Fruit fly (Drosophila melanogaster) whole organism, embryonic: ENCODE data around the gene Crz.

Experiments used
- ATbp ChIP-seq: fragments of 200-800 bp; sonication (Bioruptor generic); optimal IDR thresholded peaks from 2 replicates; lab custom pipeline; 2017; ENCODE audit warnings: missing biosample characterization, mild to moderate bottlenecking, missing genetic modification characterization, missing genetic modification reagents
- Asciz ChIP-seq: fragments of 200-800 bp; sonication (Bioruptor generic); optimal IDR thresholded peaks from 2 replicates; lab custom pipeline; 2017; ENCODE audit warnings: missing biosample characterization, mild to moderate bottlenecking, missing genetic modification characterization, missing genetic modification reagents
- BEAF-32 ChIP-seq: fragments of 200-800 bp; sonication (Bioruptor generic); optimal IDR thresholded peaks from 3 replicates; lab custom pipeline; 2017; ENCODE audit warnings: missing biosample characterization, missing genetic modification characterization, mild to moderate bottlenecking, moderate library complexity, missing genetic modification reagents
- CG10321 ChIP-seq: fragments of 200-800 bp; sonication (Bioruptor generic); IDR thresholded peaks from 2 replicates; pipeline ENCODE4 v1.3.6; 2022; ENCODE audit warnings: missing biosample characterization, missing genetic modification characterization
- CG12391 ChIP-seq: fragments of 200-800 bp; sonication (Bioruptor generic); optimal IDR thresholded peaks from 3 replicates; lab custom pipeline; 2018; ENCODE audit warnings: missing biosample characterization, mild to moderate bottlenecking, missing genetic modification characterization, moderate library complexity
- CG16815 ChIP-seq: fragments of 200-800 bp; sonication (Bioruptor generic); optimal IDR thresholded peaks from 3 replicates; lab custom pipeline; 2017; ENCODE audit warnings: missing biosample characterization, mild to moderate bottlenecking, missing genetic modification characterization
- CG17568 ChIP-seq: fragments of 200-800 bp; sonication (Bioruptor generic); optimal IDR thresholded peaks from 2 replicates; lab custom pipeline; 2018; ENCODE audit warnings: missing biosample characterization, mild to moderate bottlenecking, missing genetic modification characterization, moderate library complexity
- CG17612 ChIP-seq: fragments of 200-800 bp; sonication (Bioruptor generic); IDR thresholded peaks from 2 replicates; pipeline ENCODE4 v1.3.6; 2022; ENCODE audit warnings: missing biosample characterization, missing genetic modification characterization
- CG17912 ChIP-seq: fragments of 200-800 bp; sonication (Bioruptor generic); optimal IDR thresholded peaks from 2 replicates; lab custom pipeline; 2018; ENCODE audit warnings: missing biosample characterization, mild to moderate bottlenecking, missing genetic modification characterization
- CG18262 ChIP-seq: fragments of 200-800 bp; optimal IDR thresholded peaks from 3 replicates; lab custom pipeline; 2019; ENCODE audit warnings: missing biosample characterization, mild to moderate bottlenecking, missing genetic modification characterization, moderate library complexity
- CG2202 ChIP-seq: fragments of 200-800 bp; sonication (Bioruptor generic); optimal IDR thresholded peaks from 2 replicates; lab custom pipeline; 2018; ENCODE audit warnings: missing biosample characterization, mild to moderate bottlenecking, missing genetic modification characterization
- CG2678 ChIP-seq: fragments of 200-800 bp; sonication (Bioruptor generic); optimal IDR thresholded peaks from 3 replicates; lab custom pipeline; 2019; ENCODE audit warnings: missing biosample characterization, mild to moderate bottlenecking, missing genetic modification characterization, moderate library complexity
- CG2889 ChIP-seq: fragments of 200-800 bp; sonication (Bioruptor generic); IDR thresholded peaks from 3 replicates; pipeline ENCODE4 v1.3.6; 2022; ENCODE audit warnings: missing biosample characterization, missing genetic modification characterization
- CG3847 ChIP-seq: fragments of 200-800 bp; sonication (Bioruptor generic); IDR thresholded peaks from 2 replicates; pipeline ENCODE4 v1.3.6; 2022; ENCODE audit warnings: missing biosample characterization, missing genetic modification characterization
- CG3995 ChIP-seq: fragments of 200-800 bp; sonication (Bioruptor generic); optimal IDR thresholded peaks from 3 replicates; lab custom pipeline; 2016; ENCODE audit warnings: missing biosample characterization, missing genetic modification characterization
- CG6791 ChIP-seq: fragments of 200-800 bp; sonication (Bioruptor generic); IDR thresholded peaks from 3 replicates; pipeline ENCODE4 v1.3.6; 2022; ENCODE audit warnings: missing biosample characterization, missing genetic modification characterization; ENCODE audit not compliant: partially characterized antibody
- CG7556 ChIP-seq: fragments of 200-800 bp; sonication (Bioruptor generic); optimal IDR thresholded peaks from 2 replicates; lab custom pipeline; 2017; ENCODE audit warnings: missing biosample characterization, mild to moderate bottlenecking, missing genetic modification characterization
- CG8290 ChIP-seq, 3 experiments: fragments of 200-800 bp; sonication (Bioruptor generic); optimal IDR thresholded peaks; 2 replicates each; lab custom pipeline; 2016 to 2019; ENCODE audit warnings: missing biosample characterization in 3 of 3, missing genetic modification characterization in 3 of 3, mild to moderate bottlenecking in 2 of 3, moderate library complexity in 1 of 3
- Camta ChIP-seq: fragments of 200-800 bp; sonication (Bioruptor generic); optimal IDR thresholded peaks from 2 replicates; lab custom pipeline; 2016; ENCODE audit warnings: missing biosample characterization, missing genetic modification characterization
- CkIIα-i1 ChIP-seq: fragments of 200-800 bp; sonication (Bioruptor generic); IDR thresholded peaks from 2 replicates; pipeline ENCODE4 v1.3.6; 2022; ENCODE audit warnings: missing biosample characterization, missing genetic modification characterization
- D19A ChIP-seq: fragments of 200-800 bp; optimal IDR thresholded peaks from 3 replicates; lab custom pipeline; 2019; ENCODE audit warnings: missing biosample characterization, mild to moderate bottlenecking, missing genetic modification characterization, moderate library complexity
- Dref ChIP-seq: fragments of 200-800 bp; sonication (Bioruptor generic); IDR thresholded peaks from 2 replicates; pipeline ENCODE4 v1.3.6; 2022; ENCODE audit warnings: missing biosample characterization, missing genetic modification characterization
- Fer1 ChIP-seq: fragments of 200-800 bp; sonication (Bioruptor generic); optimal IDR thresholded peaks from 2 replicates; lab custom pipeline; 2017; ENCODE audit warnings: missing biosample characterization, mild to moderate bottlenecking, missing genetic modification characterization
- HLH4C ChIP-seq: fragments of 200-800 bp; sonication (Bioruptor generic); IDR thresholded peaks from 3 replicates; pipeline ENCODE4 v1.3.6; 2022; ENCODE audit warnings: missing biosample characterization, missing genetic modification characterization; ENCODE audit not compliant: partially characterized antibody
- Hsf ChIP-seq: fragments of 200-800 bp; sonication (Bioruptor generic); optimal IDR thresholded peaks from 3 replicates; lab custom pipeline; 2016; ENCODE audit warnings: missing biosample characterization, missing genetic modification characterization
- Med ChIP-seq: fragments of 200-800 bp; sonication (Bioruptor generic); peaks from one replicate; lab custom pipeline; 2016; ENCODE audit warnings: missing biosample characterization, missing genetic modification characterization, mild to moderate bottlenecking, inconsistent platforms, moderate library complexity
- Pdp1 ChIP-seq, 2 experiments: fragments of 200-800 bp; sonication (Bioruptor generic); optimal IDR thresholded peaks; 3 replicates each; lab custom pipeline; 2016; ENCODE audit warnings: missing biosample characterization in 2 of 2, missing genetic modification characterization in 2 of 2, mild to moderate bottlenecking in 1 of 2, moderate library complexity in 1 of 2
- Rfx ChIP-seq: fragments of 200-800 bp; sonication (Bioruptor generic); IDR thresholded peaks from 2 replicates; pipeline ENCODE4 v1.3.6; 2022; ENCODE audit warnings: missing biosample characterization, missing genetic modification characterization
- YL-1 ChIP-seq: fragments of 200-800 bp; sonication (Bioruptor generic); optimal IDR thresholded peaks from 3 replicates; lab custom pipeline; 2017; ENCODE audit warnings: missing biosample characterization, mild to moderate bottlenecking, missing genetic modification characterization
- bcd ChIP-seq: fragments of 200-800 bp; sonication (Bioruptor generic); optimal IDR thresholded peaks from 2 replicates; lab custom pipeline; 2017; ENCODE audit warnings: missing biosample characterization, mild to moderate bottlenecking, missing genetic modification characterization
- bsh ChIP-seq, 2 experiments: fragments of 200-800 bp; sonication (Bioruptor generic); optimal IDR thresholded peaks; 2 replicates each; lab custom pipeline; 2017 to 2018; ENCODE audit warnings: mild to moderate bottlenecking in 2 of 2, missing biosample characterization in 2 of 2, missing genetic modification characterization in 2 of 2, moderate library complexity in 1 of 2
- dati ChIP-seq: fragments of 200-800 bp; sonication (Bioruptor generic); IDR thresholded peaks from 2 replicates; pipeline ENCODE4 v1.3.6; 2022; ENCODE audit warnings: missing biosample characterization, missing genetic modification characterization
- dpn ChIP-seq, 2 experiments: fragments of 200-800 bp; sonication (Bioruptor generic); optimal IDR thresholded peaks; 3 replicates each; lab custom pipeline; 2016; ENCODE audit warnings: missing biosample characterization in 2 of 2, missing genetic modification characterization in 2 of 2
- grn ChIP-seq: fragments of 200-800 bp; sonication (Bioruptor generic); optimal IDR thresholded peaks from 3 replicates; lab custom pipeline; 2017; ENCODE audit warnings: missing biosample characterization, missing genetic modification characterization
- gro ChIP-seq: fragments of 200-800 bp; sonication (Bioruptor generic); optimal IDR thresholded peaks from 2 replicates; lab custom pipeline; 2016; ENCODE audit warnings: missing biosample characterization, missing genetic modification characterization
- her ChIP-seq: fragments of 200-800 bp; sonication (Bioruptor generic); optimal IDR thresholded peaks from 2 replicates; lab custom pipeline; 2016; ENCODE audit warnings: missing biosample characterization, missing genetic modification characterization
- jigr1 ChIP-seq: fragments of 200-800 bp; sonication (Bioruptor generic); IDR thresholded peaks from 3 replicates; pipeline ENCODE4 v1.3.6; 2022; ENCODE audit warnings: missing biosample characterization, missing genetic modification characterization
- lab ChIP-seq: fragments of 200-800 bp; sonication (Bioruptor generic); optimal IDR thresholded peaks from 3 replicates; lab custom pipeline; 2017; ENCODE audit warnings: missing biosample characterization, missing genetic modification characterization, mild to moderate bottlenecking, moderate library complexity, missing genetic modification reagents
- lbe ChIP-seq: fragments of 200-800 bp; sonication (Bioruptor generic); optimal IDR thresholded peaks from 2 replicates; lab custom pipeline; 2016; ENCODE audit warnings: missing biosample characterization, mild to moderate bottlenecking, missing genetic modification characterization
- mld ChIP-seq: fragments of 200-800 bp; sonication (Bioruptor generic); IDR thresholded peaks from 3 replicates; pipeline ENCODE4 v1.3.6; 2022; ENCODE audit warnings: missing biosample characterization, missing genetic modification characterization; ENCODE audit not compliant: partially characterized antibody
- nerfin-1 ChIP-seq: fragments of 200-800 bp; sonication (Bioruptor generic); optimal IDR thresholded peaks from 3 replicates; lab custom pipeline; 2019; ENCODE audit warnings: missing biosample characterization, mild to moderate bottlenecking, missing genetic modification characterization, moderate library complexity
- scrt ChIP-seq: fragments of 200-800 bp; sonication (Bioruptor generic); optimal IDR thresholded peaks from 2 replicates; lab custom pipeline; 2018; ENCODE audit warnings: missing biosample characterization, mild to moderate bottlenecking, missing genetic modification characterization, moderate library complexity
- sob ChIP-seq: fragments of 200-800 bp; sonication (Bioruptor generic); IDR thresholded peaks from 2 replicates; pipeline ENCODE4 v1.3.6; 2022; ENCODE audit warnings: missing biosample characterization, missing genetic modification characterization
- tll ChIP-seq, 2 experiments: fragments of 200-800 bp in 1 of 2; fragments of >200 bp in 1 of 2; sonication (Bioruptor generic) in 1 of 2; optimal IDR thresholded peaks; 2 replicates each; lab custom pipeline; 2017 to 2019; ENCODE audit warnings: missing biosample characterization in 2 of 2, missing genetic modification characterization in 2 of 2, mild to moderate bottlenecking in 1 of 2, moderate library complexity in 1 of 2
- unpg ChIP-seq: fragments of 200-800 bp; sonication (Bioruptor generic); optimal IDR thresholded peaks from 3 replicates; lab custom pipeline; 2018; ENCODE audit warnings: missing biosample characterization, mild to moderate bottlenecking, missing genetic modification characterization, moderate library complexity

Gene Crz

dm6 chr3R:14299891-14300290, 14.8 kb upstream of the Crz start (continued):
- TF ChIP-seq ATbp (peak; percentile 70), CG16815 (GFP tag; lab: Kevin White, UChicago) (no peak), nerfin-1 (tag; lab: Kevin White, UChicago) (peak; percentile 53), bcd (GFP tag; lab: Kevin White, UChicago) (peak; percentile 5), her (GFP tag; lab: Kevin White, UChicago) (no peak), CG17912 (GFP tag; lab: Kevin White, UChicago) (peak; percentile 42), Pdp1 (GFP tag; optimal IDR thresholded peaks at IDR 0.05; lab: Kevin White, UChicago) (peak in 1 of 2 experiments; percentile 11), lab (peak; percentile 67), dati (GFP tag; lab: Robert Waterston, UW) (no peak), CG2678 (peak; percentile 67), Fer1 (peak; percentile 62), Camta (GFP tag; lab: Kevin White, UChicago) (peak; percentile 19), CG2202 (tag; lab: Kevin White, UChicago) (peak; percentile 30), bsh (GFP tag; optimal IDR thresholded peaks at IDR 0.05; lab: Kevin White, UChicago) (peak in 1 of 2 experiments; percentile 43)

- TF ChIP-seq lbe: no peak
- peak; percentile 24; the same call in 1 of the 2 replicates for TF ChIP-seq Rfx (GFP tag; lab: Robert Waterston, UW)
- TF ChIP-seq sob (GFP tag; lab: Robert Waterston, UW): 0 out of 2 replicates have a peak, but pooled peaks have one; percentile 14
Measured at dm6 chr3R:14302128-14302527, 12.5 kb upstream of the Crz start, which contains the start of gene IFT54. Gene IFT54 (plus strand): TSS chr3R:14302428.

- TF ChIP-seq D19A: no peak
- TF ChIP-seq CG3847 (GFP tag; lab: Robert Waterston, UW): no peak
- no peak for TF ChIP-seq CG7556 (GFP tag; lab: Kevin White, UChicago)
- peak in 1 of 2 experiments; percentile 5 for TF ChIP-seq bsh (GFP tag; optimal IDR thresholded peaks at IDR 0.05; lab: Kevin White, UChicago)
- no peak for TF ChIP-seq CG2889 (GFP tag; lab: Robert Waterston, UW)
- peak; percentile 42 for TF ChIP-seq gro (GFP tag; lab: Kevin White, UChicago)
- peak; percentile 79 for TF ChIP-seq Med (GFP tag; lab: Kevin White, UChicago)
- TF ChIP-seq Asciz (GFP tag; lab: Kevin White, UChicago): no peak
- peak; percentile 45 for TF ChIP-seq CG17612 (GFP tag; lab: Robert Waterston, UW)
- no peak for TF ChIP-seq CG18262 (tag; lab: Kevin White, UChicago)
- TF ChIP-seq grn (GFP tag; lab: Kevin White, UChicago): peak; percentile 90
- no peak for TF ChIP-seq BEAF-32
- TF ChIP-seq CG10321: peak; percentile 88
- TF ChIP-seq CG8290 (GFP tag; optimal IDR thresholded peaks at IDR 0.05; lab: Kevin White, UChicago): peak; percentile 74
- peak; percentile 81 to 87 for TF ChIP-seq CG8290 (tag; optimal IDR thresholded peaks at IDR 0.05; lab: Kevin White, UChicago)
- TF ChIP-seq CG12391: no peak
- TF ChIP-seq mld (GFP tag; lab: Robert Waterston, UW): 0 out of 3 replicates have a peak, but pooled peaks have one; percentile 25
- 0 out of 3 replicates have a peak, but pooled peaks have one; percentile 25 for TF ChIP-seq HLH4C
- peak; percentile 70 for TF ChIP-seq scrt (GFP tag; lab: Kevin White, UChicago)
- peak; percentile 23 for TF ChIP-seq Dref (GFP tag; lab: Robert Waterston, UW)
- no peak for TF ChIP-seq jigr1 (GFP tag; lab: Robert Waterston, UW)
- peak; percentile 28 for TF ChIP-seq YL-1 (GFP tag; lab: Kevin White, UChicago)
- TF ChIP-seq CG17568 (GFP tag; lab: Kevin White, UChicago): no peak
- TF ChIP-seq CkIIα-i1: no peak
- peak; percentile 35 for TF ChIP-seq CG3995 (GFP tag; lab: Kevin White, UChicago)
- TF ChIP-seq unpg (GFP tag; lab: Kevin White, UChicago): no peak
- peak; percentile 55; the same call in 1 of the 3 replicates for TF ChIP-seq CG6791 (GFP tag; lab: Robert Waterston, UW)
- TF ChIP-seq Hsf: no peak
- no peak for TF ChIP-seq tll (GFP tag; optimal IDR thresholded peaks at IDR 0.05; lab: Kevin White, UChicago)
- TF ChIP-seq dpn (GFP tag; optimal IDR thresholded peaks at IDR 0.05; lab: Kevin White, UChicago): no peak
Measured at dm6 chr3R:14307972-14308673, 6.5 kb upstream of the Crz start.
